Worm (Caenorhabditis elegans): ENCODE data around the gene twk-22.

- TF ChIP-seq med-1 (GFP tag; optimal IDR thresholded peaks at IDR 0.05; ENCODE audit: insufficient read depth) (no peak), T22C8.4 (GFP tag; IDR thresholded peaks at IDR 0.05) (no peak), flt-1 (GFP tag; IDR thresholded peaks at IDR 0.05) (no peak), cog-1 (tag; optimal IDR thresholded peaks at IDR 0.05) (no peak), tab-1 (GFP tag; IDR thresholded peaks at IDR 0.05) (no peak), klf-2 (GFP tag; conservative IDR thresholded peaks at IDR 0.05) (no peak)
These were observed 15.7 kb upstream of the twk-22 start for ce11 chrX:16290536-16290935.

Data from whole organism, midembryonic.